Fruit fly (Drosophila melanogaster): ENCODE results near the gene ATPsyndelta.

The ATPsyndelta gene

DNA sequence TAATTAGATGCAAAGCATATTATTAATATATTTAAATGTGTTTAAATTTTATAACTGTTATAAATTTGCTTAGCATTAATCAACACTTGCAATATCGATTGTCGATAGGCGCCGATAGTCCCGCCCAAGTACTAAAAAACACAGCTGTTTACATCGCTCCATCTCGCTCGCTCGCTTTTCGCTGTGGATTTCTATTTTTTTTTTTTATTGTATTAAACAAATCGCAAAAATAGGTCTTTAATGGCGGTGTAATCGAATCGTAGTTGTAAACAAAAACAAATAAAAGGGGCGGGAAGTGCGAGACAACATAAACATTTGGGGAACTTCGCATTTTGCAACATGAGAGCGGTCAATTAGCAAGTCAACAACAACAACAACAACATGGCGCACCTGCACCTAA, 7.2 kb downstream of the ATPsyndelta start, which contains the start of gene CG34408 (continued):
- no peak for TF ChIP-seq CG16813 (GFP tag; IDR thresholded peaks at IDR 0.05; ENCODE audit: partially characterized antibody)
- 0 out of 2 replicates have a peak, but pooled peaks have one; percentile 42 for TF ChIP-seq vvl (GFP tag; IDR thresholded peaks at IDR 0.05)
- TF ChIP-seq crp (GFP tag; optimal IDR thresholded peaks at IDR 0.05), result peak; percentile 17 to 83
- peak; percentile 42 for TF ChIP-seq Dp (GFP tag; optimal IDR thresholded peaks at IDR 0.05)
- TF ChIP-seq pzg (GFP tag; optimal IDR thresholded peaks at IDR 0.05), result peak; percentile 30
- 0 out of 2 replicates have a peak, but pooled peaks have one; percentile 30 for TF ChIP-seq CG32772 (GFP tag; IDR thresholded peaks at IDR 0.05)
- TF ChIP-seq hkb (optimal IDR thresholded peaks at IDR 0.05), result no peak
- no peak for TF ChIP-seq hkb (GFP tag; IDR thresholded peaks at IDR 0.05)
- TF ChIP-seq emc (GFP tag; optimal IDR thresholded peaks at IDR 0.05), result no peak
- no peak for TF ChIP-seq sens (GFP tag)
- TF ChIP-seq Dbx (GFP tag; IDR thresholded peaks at IDR 0.05), result no peak
- no peak for TF ChIP-seq CG12236 (GFP tag; optimal IDR thresholded peaks at IDR 0.05)
- no peak for TF ChIP-seq CG10321 (GFP tag; IDR thresholded peaks at IDR 0.05)
- TF ChIP-seq CG4360 (GFP tag; IDR thresholded peaks at IDR 0.05), result peak; percentile 91
- peak; percentile 11 for TF ChIP-seq CoRest (tag; optimal IDR thresholded peaks at IDR 0.05)
- TF ChIP-seq CG10366 (GFP tag; IDR thresholded peaks at IDR 0.05), result no peak
- 0 out of 2 replicates have a peak, but pooled peaks have one; percentile 40 for TF ChIP-seq sna (GFP tag; IDR thresholded peaks at IDR 0.05; ENCODE audit: partially characterized antibody)
- TF ChIP-seq ftz-f1 (GFP tag; optimal IDR thresholded peaks at IDR 0.05), result no peak
- peak; percentile 69 for TF ChIP-seq MESR4 (GFP tag; optimal IDR thresholded peaks at IDR 0.05)
- peak; percentile 67 for TF ChIP-seq Myb (GFP tag; optimal IDR thresholded peaks at IDR 0.05)
- TF ChIP-seq Atf-2 (GFP tag; optimal IDR thresholded peaks at IDR 0.05), result no peak
- peak; percentile 43 for TF ChIP-seq Med (GFP tag)
- TF ChIP-seq YL-1 (GFP tag; optimal IDR thresholded peaks at IDR 0.05), result peak; percentile 83
- TF ChIP-seq her (GFP tag; optimal IDR thresholded peaks at IDR 0.05), result no peak
- TF ChIP-seq Usf (GFP tag; optimal IDR thresholded peaks at IDR 0.05), result no peak
- no peak for TF ChIP-seq en (GFP tag; optimal IDR thresholded peaks at IDR 0.05)
- TF ChIP-seq eyg (GFP tag; optimal IDR thresholded peaks at IDR 0.05), result no peak
- peak; percentile 44; the same call in 1 of the 2 replicates for TF ChIP-seq amos (GFP tag; IDR thresholded peaks at IDR 0.05; ENCODE audit: partially characterized antibody)
- TF ChIP-seq CG11247 (GFP tag; IDR thresholded peaks at IDR 0.05), result no peak
- TF ChIP-seq Dll (GFP tag; IDR thresholded peaks at IDR 0.05; ENCODE audit: partially characterized antibody), result peak; percentile 46; the same call in 2 of the 4 replicates
- peak; percentile 72 for TF ChIP-seq Dref (GFP tag; IDR thresholded peaks at IDR 0.05)
- TF ChIP-seq psq (GFP tag; optimal IDR thresholded peaks at IDR 0.05), result no peak
- TF ChIP-seq Opbp (GFP tag; IDR thresholded peaks at IDR 0.05; ENCODE audit: partially characterized antibody), result peak; percentile 33; the same call in 1 of the 3 replicates
- TF ChIP-seq CG3847 (GFP tag; IDR thresholded peaks at IDR 0.05), result no peak
- TF ChIP-seq HmgZ (tag; optimal IDR thresholded peaks at IDR 0.05), result peak; percentile 5
- TF ChIP-seq BEAF-32 (GFP tag; optimal IDR thresholded peaks at IDR 0.05), result peak; percentile 49
- TF ChIP-seq CG15514 (GFP tag; optimal IDR thresholded peaks at IDR 0.05), result peak; percentile 20
- TF ChIP-seq Hr3 (GFP tag; optimal IDR thresholded peaks at IDR 0.05), result no peak
- no peak for TF ChIP-seq slou (GFP tag; optimal IDR thresholded peaks at IDR 0.05)
- TF ChIP-seq nerfin-2 (GFP tag; IDR thresholded peaks at IDR 0.05; ENCODE audit: partially characterized antibody), result peak; percentile 36; the same call in 1 of the 2 replicates
- peak; percentile 90 for TF ChIP-seq CG10267 (tag; optimal IDR thresholded peaks at IDR 0.05)

DNA sequence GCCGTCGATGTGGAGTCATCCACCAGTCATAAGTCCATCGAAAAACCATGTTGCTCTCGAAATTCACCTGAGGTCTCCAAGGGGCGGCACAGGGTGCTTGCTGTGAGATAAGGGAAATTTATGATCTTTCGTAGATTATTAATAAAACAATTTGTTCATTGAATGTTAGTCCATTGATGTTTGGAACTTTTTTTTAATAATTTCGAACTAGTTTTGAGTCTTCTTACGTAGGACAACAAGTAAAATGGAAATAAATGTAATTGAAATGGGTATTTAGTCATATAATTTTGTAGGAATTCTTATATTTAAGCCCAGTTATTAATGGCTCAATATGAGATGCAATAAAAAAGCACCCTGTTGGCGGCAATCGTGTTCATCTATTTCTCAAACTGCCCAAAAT, 19.7 kb downstream of the ATPsyndelta start:
- TF ChIP-seq CG9727 (GFP tag; optimal IDR thresholded peaks at IDR 0.05) (peak; percentile 31), zfh2 (GFP tag; optimal IDR thresholded peaks at IDR 0.05) (peak; percentile 35), Ets65A (GFP tag) (peak; percentile 80), shn (GFP tag; optimal IDR thresholded peaks at IDR 0.05) (peak; percentile 65), NC2β (GFP tag; optimal IDR thresholded peaks at IDR 0.05) (peak; percentile 26), ATbp (GFP tag; optimal IDR thresholded peaks at IDR 0.05) (peak; percentile 79), hb (GFP tag; IDR thresholded peaks at IDR 0.05; ENCODE audit: partially characterized antibody) (no peak), Vsx1 (GFP tag; optimal IDR thresholded peaks at IDR 0.05) (peak; percentile 74), GATAe (GFP tag; conservative IDR thresholded peaks at IDR 0.05) (no peak), wek (GFP tag; optimal IDR thresholded peaks at IDR 0.05) (peak; percentile 45), corto (GFP tag; optimal IDR thresholded peaks at IDR 0.05) (no peak), Oli (tag; optimal IDR thresholded peaks at IDR 0.05) (peak; percentile 90)

All from whole organism, embryonic.